Fruit fly (Drosophila melanogaster) whole organism, embryonic: ENCODE data around the gene CG31211.
A peak's percentile ranks its signal among the peaks of the same experiment; 100 is the strongest.

ENCODE experiments used
- Asciz ChIP-seq: fragments of 200-800 bp; sonication (Bioruptor generic); optimal IDR thresholded peaks from 2 replicates; lab custom pipeline; 2017; ENCODE audit warnings: missing biosample characterization, mild to moderate bottlenecking, missing genetic modification characterization, missing genetic modification reagents
- Atf6 ChIP-seq: fragments of 200-800 bp; sonication (Bioruptor generic); IDR thresholded peaks from 2 replicates; pipeline ENCODE4 v1.3.6; 2022; ENCODE audit warnings: missing biosample characterization, missing genetic modification characterization
- BtbVII ChIP-seq: fragments of 200-800 bp; sonication (Bioruptor generic); optimal IDR thresholded peaks from 3 replicates; lab custom pipeline; 2017; ENCODE audit warnings: missing biosample characterization, mild to moderate bottlenecking, missing genetic modification characterization
- CG11085 ChIP-seq: fragments of 200-800 bp; sonication (Bioruptor generic); IDR thresholded peaks from 2 replicates; pipeline ENCODE4 v1.3.6; 2022; ENCODE audit warnings: missing biosample characterization, missing genetic modification characterization
- CG12391 ChIP-seq: fragments of 200-800 bp; sonication (Bioruptor generic); optimal IDR thresholded peaks from 3 replicates; lab custom pipeline; 2018; ENCODE audit warnings: missing biosample characterization, mild to moderate bottlenecking, missing genetic modification characterization, moderate library complexity
- CG14667 ChIP-seq: fragments of 200-800 bp; sonication (Bioruptor generic); IDR thresholded peaks from 2 replicates; pipeline ENCODE4 v1.3.6; 2022; ENCODE audit warnings: missing biosample characterization, missing genetic modification characterization
- CG15696 ChIP-seq: fragments of 200-800 bp; sonication (Bioruptor generic); optimal IDR thresholded peaks from 2 replicates; lab custom pipeline; 2019; ENCODE audit warnings: missing biosample characterization, mild to moderate bottlenecking, missing genetic modification characterization, moderate library complexity
- CG1603 ChIP-seq: fragments of 200-800 bp; sonication (Bioruptor generic); optimal IDR thresholded peaks from 2 replicates; lab custom pipeline; 2019; ENCODE audit warnings: missing biosample characterization, mild to moderate bottlenecking, missing genetic modification characterization, moderate library complexity
- CG1647 ChIP-seq: fragments of 200-800 bp; sonication (Bioruptor generic); optimal IDR thresholded peaks from 3 replicates; lab custom pipeline; 2016; ENCODE audit warnings: missing biosample characterization, missing genetic modification characterization
- CG18476 ChIP-seq: fragments of 200-800 bp; sonication (Bioruptor generic); optimal IDR thresholded peaks from 2 replicates; lab custom pipeline; 2016; ENCODE audit warnings: missing biosample characterization, mild to moderate bottlenecking, missing genetic modification characterization
- CG2116 ChIP-seq: fragments of 200-800 bp; sonication (Bioruptor generic); optimal IDR thresholded peaks from 3 replicates; lab custom pipeline; 2018; ENCODE audit warnings: missing biosample characterization, mild to moderate bottlenecking, missing genetic modification characterization
- CG32772 ChIP-seq: fragments of 200-800 bp; sonication (Bioruptor generic); IDR thresholded peaks from 2 replicates; pipeline ENCODE4 v1.3.6; 2022; ENCODE audit warnings: missing biosample characterization, missing genetic modification characterization
- CG3281 ChIP-seq: fragments of 200-800 bp; sonication (Bioruptor generic); optimal IDR thresholded peaks from 3 replicates; lab custom pipeline; 2017; ENCODE audit warnings: missing biosample characterization, mild to moderate bottlenecking, missing genetic modification characterization
- CG3838 ChIP-seq: fragments of 200-800 bp; sonication (Bioruptor generic); optimal IDR thresholded peaks from 3 replicates; lab custom pipeline; 2016; ENCODE audit warnings: missing biosample characterization, missing genetic modification characterization
- CG43689 ChIP-seq: fragments of 200-800 bp; sonication (Bioruptor generic); IDR thresholded peaks from 2 replicates; pipeline ENCODE4 v1.3.6; 2022; ENCODE audit warnings: missing biosample characterization, missing genetic modification characterization
- CG6689 ChIP-seq: fragments of 200-800 bp; sonication (Bioruptor generic); IDR thresholded peaks from 2 replicates; pipeline ENCODE4 v1.3.6; 2022; ENCODE audit warnings: missing biosample characterization, missing genetic modification characterization
- CG8359 ChIP-seq: fragments of 200-800 bp; sonication (Bioruptor generic); optimal IDR thresholded peaks from 2 replicates; lab custom pipeline; 2017; ENCODE audit warnings: missing biosample characterization, mild to moderate bottlenecking, missing genetic modification characterization, borderline replicate concordance
- CG9797 ChIP-seq: fragments of 200-800 bp; sonication (Bioruptor generic); optimal IDR thresholded peaks from 3 replicates; lab custom pipeline; 2018; ENCODE audit warnings: missing biosample characterization, mild to moderate bottlenecking, missing genetic modification characterization
- CG9817 ChIP-seq: fragments of 200-800 bp; sonication (Bioruptor generic); optimal IDR thresholded peaks from 2 replicates; lab custom pipeline; 2018; ENCODE audit warnings: missing biosample characterization, mild to moderate bottlenecking, missing genetic modification characterization, moderate library complexity
- CG9932 ChIP-seq: fragments of 200-800 bp; sonication (Bioruptor generic); IDR thresholded peaks from 2 replicates; pipeline ENCODE4 v1.3.6; 2022; ENCODE audit warnings: missing biosample characterization, missing genetic modification characterization
- Chrac-16 ChIP-seq: fragments of 200-800 bp; sonication (Bioruptor generic); optimal IDR thresholded peaks from 3 replicates; lab custom pipeline; 2016; ENCODE audit warnings: missing biosample characterization, missing genetic modification characterization
- D19A ChIP-seq: fragments of 200-800 bp; optimal IDR thresholded peaks from 3 replicates; lab custom pipeline; 2019; ENCODE audit warnings: missing biosample characterization, mild to moderate bottlenecking, missing genetic modification characterization, moderate library complexity
- Dll ChIP-seq: fragments of 200-800 bp; sonication (Bioruptor generic); IDR thresholded peaks from 4 replicates; pipeline ENCODE4 v1.3.6; 2022; ENCODE audit warnings: missing biosample characterization, missing genetic modification characterization; ENCODE audit not compliant: partially characterized antibody
- Doc2 ChIP-seq: fragments of 200-800 bp; sonication (Bioruptor generic); IDR thresholded peaks from 2 replicates; pipeline ENCODE4 v1.3.6; 2022; ENCODE audit warnings: missing biosample characterization, missing genetic modification characterization
- Dref ChIP-seq: fragments of 200-800 bp; sonication (Bioruptor generic); IDR thresholded peaks from 2 replicates; pipeline ENCODE4 v1.3.6; 2022; ENCODE audit warnings: missing biosample characterization, missing genetic modification characterization
- GATAe ChIP-seq: fragments of 200-800 bp; sonication (Bioruptor generic); conservative IDR thresholded peaks from 2 replicates; pipeline ENCODE4 v1.3.6; 2022; ENCODE audit warnings: missing biosample characterization, missing genetic modification characterization
- Hand ChIP-seq: fragments of 200-800 bp; sonication (Bioruptor generic); optimal IDR thresholded peaks from 2 replicates; lab custom pipeline; 2017; ENCODE audit warnings: mild to moderate bottlenecking, missing biosample characterization, missing genetic modification reagents, missing genetic modification characterization
- Hmr ChIP-seq: fragments of 200-800 bp; sonication (Bioruptor generic); optimal IDR thresholded peaks from 3 replicates; lab custom pipeline; 2017; ENCODE audit warnings: mild to moderate bottlenecking, missing biosample characterization, missing genetic modification reagents, missing genetic modification characterization
- Nf-YC ChIP-seq: fragments of 200-800 bp; optimal IDR thresholded peaks from 3 replicates; lab custom pipeline; 2019; ENCODE audit warnings: missing biosample characterization, mild to moderate bottlenecking, missing genetic modification characterization, moderate library complexity
- Scr ChIP-seq: fragments of 200-800 bp; sonication (Bioruptor generic); IDR thresholded peaks from 2 replicates; pipeline ENCODE4 v1.3.6; 2022; ENCODE audit warnings: missing biosample characterization, missing genetic modification characterization; ENCODE audit not compliant: partially characterized antibody
- Sin3A ChIP-seq: fragments of >200 bp; optimal IDR thresholded peaks from 2 replicates; lab custom pipeline; 2018
- Six4 ChIP-seq: fragments of 200-800 bp; sonication (Bioruptor generic); optimal IDR thresholded peaks from 2 replicates; lab custom pipeline; 2016; ENCODE audit warnings: missing biosample characterization, missing genetic modification characterization
- cas ChIP-seq: fragments of 200-800 bp; sonication (Bioruptor generic); IDR thresholded peaks from 2 replicates; pipeline ENCODE4 v1.3.6; 2022; ENCODE audit warnings: missing biosample characterization, missing genetic modification characterization
- da ChIP-seq: fragments of 200-800 bp; sonication (Bioruptor generic); optimal IDR thresholded peaks from 2 replicates; lab custom pipeline; 2016; ENCODE audit warnings: missing biosample characterization, missing genetic modification characterization
- danr ChIP-seq: fragments of 200-800 bp; sonication (Bioruptor generic); IDR thresholded peaks from 2 replicates; pipeline ENCODE4 v1.3.6; 2022; ENCODE audit warnings: missing biosample characterization, missing genetic modification characterization
- dysf ChIP-seq: fragments of 200-800 bp; sonication (Bioruptor generic); IDR thresholded peaks from 3 replicates; pipeline ENCODE4 v1.3.6; 2022; ENCODE audit warnings: missing biosample characterization, missing genetic modification characterization
- fd102C ChIP-seq: fragments of 200-800 bp; sonication (Bioruptor generic); optimal IDR thresholded peaks from 2 replicates; lab custom pipeline; 2018; ENCODE audit warnings: missing biosample characterization, mild to moderate bottlenecking, missing genetic modification characterization, moderate library complexity
- fd64A ChIP-seq: fragments of 200-800 bp; sonication (Bioruptor generic); optimal IDR thresholded peaks from 3 replicates; lab custom pipeline; 2018; ENCODE audit warnings: missing biosample characterization, mild to moderate bottlenecking, missing genetic modification characterization
- ftz-f1 ChIP-seq: fragments of 200-800 bp; sonication (Bioruptor generic); optimal IDR thresholded peaks from 2 replicates; lab custom pipeline; 2016; ENCODE audit warnings: missing biosample characterization, missing genetic modification characterization
- lola ChIP-seq, 3 experiments: fragments of >200 bp in 2 of 3; fragments of 200-800 bp in 1 of 3; sonication (Bioruptor generic) in 1 of 3; optimal IDR thresholded peaks; 2 replicates each; lab custom pipeline; 2017 to 2019; ENCODE audit warnings: missing biosample characterization in 3 of 3, missing genetic modification characterization in 3 of 3, mild to moderate bottlenecking in 1 of 3, moderate library complexity in 1 of 3
- luna ChIP-seq: fragments of 200-800 bp; sonication (Bioruptor generic); optimal IDR thresholded peaks from 2 replicates; lab custom pipeline; 2016; ENCODE audit warnings: missing biosample characterization, missing genetic modification characterization
- mld ChIP-seq: fragments of 200-800 bp; sonication (Bioruptor generic); IDR thresholded peaks from 3 replicates; pipeline ENCODE4 v1.3.6; 2022; ENCODE audit warnings: missing biosample characterization, missing genetic modification characterization; ENCODE audit not compliant: partially characterized antibody
- nau ChIP-seq: fragments of 200-800 bp; sonication (Bioruptor generic); optimal IDR thresholded peaks from 3 replicates; lab custom pipeline; 2017; ENCODE audit warnings: missing biosample characterization, mild to moderate bottlenecking, missing genetic modification characterization, missing genetic modification reagents
- odd ChIP-seq: fragments of 200-800 bp; sonication (Bioruptor generic); optimal IDR thresholded peaks from 2 replicates; lab custom pipeline; 2017; ENCODE audit warnings: missing biosample characterization, mild to moderate bottlenecking, missing genetic modification characterization
- pan ChIP-seq, 4 experiments: fragments of >200 bp in 3 of 4; fragments of 200-800 bp in 1 of 4; sonication (Bioruptor generic) in 1 of 4; optimal IDR thresholded peaks in 3 of 4; IDR thresholded peaks in 1 of 4; 2 replicates each; pipeline versions ENCODE4 v1.3.6 to Lab custom; 2017 to 2022; ENCODE audit warnings: missing biosample characterization in 2 of 4, missing genetic modification characterization in 2 of 4, mixed read lengths in 1 of 4
- ro ChIP-seq: fragments of 200-800 bp; sonication (Bioruptor generic); IDR thresholded peaks from 2 replicates; pipeline ENCODE4 v1.3.6; 2022; ENCODE audit warnings: missing biosample characterization, missing genetic modification characterization
- salm ChIP-seq: fragments of 200-800 bp; sonication (Bioruptor generic); optimal IDR thresholded peaks from 2 replicates; lab custom pipeline; 2018; ENCODE audit warnings: missing biosample characterization, mild to moderate bottlenecking, missing genetic modification characterization
- sd ChIP-seq: fragments of 200-800 bp; sonication (Bioruptor generic); optimal IDR thresholded peaks from 3 replicates; lab custom pipeline; 2018; ENCODE audit warnings: missing biosample characterization, mild to moderate bottlenecking, missing genetic modification characterization, moderate library complexity
- stc ChIP-seq: fragments of 200-800 bp; sonication (Bioruptor generic); IDR thresholded peaks from 2 replicates; pipeline ENCODE4 v1.3.6; 2022; ENCODE audit warnings: missing biosample characterization, missing genetic modification characterization

The CG31211 gene

DNA sequence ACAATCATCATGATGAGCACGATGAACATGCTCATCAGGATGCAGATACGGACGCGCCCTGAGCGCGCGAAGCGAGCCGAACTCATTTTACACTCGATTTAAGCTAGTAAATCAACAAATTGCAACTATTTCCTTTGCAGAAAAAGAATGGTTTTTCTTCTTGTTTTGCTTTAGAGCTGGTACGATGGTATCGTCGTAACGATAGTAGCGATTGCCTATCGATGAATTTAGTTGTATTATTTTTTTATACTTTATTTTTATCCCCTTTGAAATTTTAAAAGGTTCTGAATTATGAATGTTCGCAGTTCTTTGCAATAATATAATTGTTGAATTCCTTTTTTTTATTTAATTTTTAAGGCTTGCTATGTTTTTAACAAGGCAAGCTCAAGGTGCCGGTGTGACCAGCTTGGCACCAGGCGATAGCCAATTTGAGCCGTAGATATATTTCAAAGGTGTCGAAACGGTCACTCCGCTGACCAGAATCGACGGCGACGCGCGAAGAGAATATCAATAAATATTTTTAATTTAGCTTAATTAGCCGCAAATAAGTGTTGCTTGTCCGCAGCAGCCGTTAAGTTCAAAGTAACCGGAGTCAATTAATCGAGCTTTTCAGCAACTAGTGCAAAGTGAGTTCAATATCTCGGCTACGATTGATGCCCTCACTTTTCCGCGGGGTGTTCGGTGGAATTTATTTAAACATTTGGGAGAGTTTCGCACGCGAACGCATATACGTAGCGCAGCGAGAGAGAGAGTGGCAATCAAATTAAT, 18.0 kb downstream of the CG31211 start, which contains the start of the genes CG12213 and GC1 (continued):
- TF ChIP-seq CG8359 (GFP tag; lab: Kevin White, UChicago) = no peak
- peak; percentile 76 for TF ChIP-seq Dref
- no peak for TF ChIP-seq ro (GFP tag; lab: Robert Waterston, UW)
- TF ChIP-seq CG12391 (tag; lab: Kevin White, UChicago) = peak; percentile 70
- no peak for TF ChIP-seq Doc2 (GFP tag; lab: Robert Waterston, UW)
- TF ChIP-seq Sin3A (lab: Kevin White, UChicago) = peak; percentile 86
- no peak for TF ChIP-seq CG14667 (GFP tag; lab: Robert Waterston, UW)
- TF ChIP-seq CG6689 = no peak
- TF ChIP-seq Scr (GFP tag; lab: Robert Waterston, UW) = peak; percentile 99
- no peak for TF ChIP-seq nau
- no peak for TF ChIP-seq luna (GFP tag; lab: Kevin White, UChicago)
- peak; percentile 73; the same call in 1 of the 2 replicates for TF ChIP-seq CG9932
- no peak for TF ChIP-seq pan (optimal IDR thresholded peaks at IDR 0.05; lab: Kevin White, UChicago)
- TF ChIP-seq pan (GFP tag; optimal IDR thresholded peaks at IDR 0.05 in 1 of 2, IDR thresholded peaks at IDR 0.05 in 1 of 2) = peak in 1 of 2 experiments; percentile 28
- no peak for TF ChIP-seq CG9817 (tag; lab: Kevin White, UChicago)
- TF ChIP-seq CG9797 (GFP tag; lab: Kevin White, UChicago) = peak; percentile 91
- TF ChIP-seq BtbVII (GFP tag; lab: Kevin White, UChicago) = no peak
- no peak for TF ChIP-seq Six4 (GFP tag; lab: Kevin White, UChicago)
- no peak for TF ChIP-seq salm
- TF ChIP-seq cas (GFP tag; lab: Robert Waterston, UW) = no peak
- no peak for TF ChIP-seq GATAe (GFP tag; lab: Robert Waterston, UW)
- no peak for TF ChIP-seq sd (tag; lab: Kevin White, UChicago)
- TF ChIP-seq danr = no peak
- TF ChIP-seq CG3838 = no peak
- TF ChIP-seq fd102C (GFP tag; lab: Kevin White, UChicago) = no peak
- TF ChIP-seq CG3281 (GFP tag; lab: Kevin White, UChicago) = no peak
- no peak for TF ChIP-seq Chrac-16
- no peak for TF ChIP-seq stc
- TF ChIP-seq Hand = no peak
- no peak for TF ChIP-seq dysf (GFP tag; lab: Robert Waterston, UW)
- no peak for TF ChIP-seq ftz-f1 (GFP tag; lab: Kevin White, UChicago)
- TF ChIP-seq CG43689 = no peak
- TF ChIP-seq CG32772 = no peak
- peak; percentile 83 for TF ChIP-seq CG2116 (GFP tag; lab: Kevin White, UChicago)
- TF ChIP-seq Nf-YC (tag; lab: Kevin White, UChicago) = peak; percentile 75
- TF ChIP-seq mld (GFP tag; lab: Robert Waterston, UW) = peak; percentile 94
- TF ChIP-seq fd64A (GFP tag; lab: Kevin White, UChicago) = no peak
- TF ChIP-seq da (GFP tag; lab: Kevin White, UChicago) = no peak
- TF ChIP-seq Dll (GFP tag; lab: Robert Waterston, UW) = peak; percentile 99
- TF ChIP-seq CG18476 (GFP tag; lab: Kevin White, UChicago) = peak; percentile 5
- TF ChIP-seq CG1603 (tag; lab: Kevin White, UChicago) = peak; percentile 17
- TF ChIP-seq odd (GFP tag; lab: Kevin White, UChicago) = no peak
- TF ChIP-seq Atf6 (GFP tag; lab: Robert Waterston, UW) = no peak
- no peak for TF ChIP-seq D19A (tag; lab: Kevin White, UChicago)
- peak in 1 of 3 experiments; percentile 44 for TF ChIP-seq lola (GFP tag; optimal IDR thresholded peaks at IDR 0.05; lab: Kevin White, UChicago)
- TF ChIP-seq CG11085 (GFP tag; lab: Robert Waterston, UW) = no peak
- TF ChIP-seq Asciz (GFP tag; lab: Kevin White, UChicago) = no peak
- peak; percentile 12 for TF ChIP-seq CG1647
- peak; percentile 16 for TF ChIP-seq CG15696 (tag; lab: Kevin White, UChicago)
- peak; percentile 37 for TF ChIP-seq Hmr (GFP tag; lab: Kevin White, UChicago)
